Fruit fly (Drosophila melanogaster) whole organism, embryonic: ENCODE measurements around the gene CG10252.

Experiments
- Awh ChIP-seq: fragments of 200-800 bp; sonication (Bioruptor generic); IDR thresholded peaks from 2 replicates; pipeline ENCODE4, ENCODE4 v1.3.6; 2022; ENCODE audit warnings: missing biosample characterization, missing genetic modification characterization
- Bgb ChIP-seq: fragments of 200-800 bp; sonication (Bioruptor generic); IDR thresholded peaks from 2 replicates; pipeline ENCODE4 v1.3.6; 2022; ENCODE audit warnings: missing biosample characterization, missing genetic modification characterization; ENCODE audit not compliant: partially characterized antibody
- CG12236 ChIP-seq: fragments of 200-800 bp; sonication (Bioruptor generic); optimal IDR thresholded peaks from 2 replicates; lab custom pipeline; 2016; ENCODE audit warnings: missing biosample characterization, missing genetic modification characterization
- CG12659 ChIP-seq: fragments of 200-800 bp; sonication (Bioruptor generic); optimal IDR thresholded peaks from 3 replicates; lab custom pipeline; 2017; ENCODE audit warnings: mild to moderate bottlenecking, missing biosample characterization, missing genetic modification reagents, missing genetic modification characterization
- CG12744 ChIP-seq: fragments of 200-800 bp; sonication (Bioruptor generic); optimal IDR thresholded peaks from 2 replicates; lab custom pipeline; 2016; ENCODE audit warnings: missing biosample characterization, missing genetic modification characterization
- CG12942 ChIP-seq: fragments of 200-800 bp; sonication (Bioruptor generic); optimal IDR thresholded peaks from 3 replicates; lab custom pipeline; 2016; ENCODE audit warnings: missing biosample characterization, missing genetic modification characterization
- CG14667 ChIP-seq: fragments of 200-800 bp; sonication (Bioruptor generic); IDR thresholded peaks from 2 replicates; pipeline ENCODE4 v1.3.6; 2022; ENCODE audit warnings: missing biosample characterization, missing genetic modification characterization
- CG15011 ChIP-seq: fragments of 200-800 bp; sonication (Bioruptor generic); optimal IDR thresholded peaks from 3 replicates; lab custom pipeline; 2018; ENCODE audit warnings: missing biosample characterization, mild to moderate bottlenecking, missing genetic modification characterization
- CG1529 ChIP-seq: fragments of 200-800 bp; sonication (Bioruptor generic); optimal IDR thresholded peaks from 3 replicates; lab custom pipeline; 2018; ENCODE audit warnings: missing biosample characterization, missing genetic modification characterization
- CG1602 ChIP-seq: fragments of 200-800 bp; sonication (Bioruptor generic); optimal IDR thresholded peaks from 3 replicates; lab custom pipeline; 2016; ENCODE audit warnings: missing biosample characterization, missing genetic modification characterization
- CG1603 ChIP-seq: fragments of 200-800 bp; sonication (Bioruptor generic); optimal IDR thresholded peaks from 2 replicates; lab custom pipeline; 2019; ENCODE audit warnings: missing biosample characterization, mild to moderate bottlenecking, missing genetic modification characterization, moderate library complexity
- CG17802 ChIP-seq: fragments of 200-800 bp; sonication (Bioruptor generic); optimal IDR thresholded peaks from 2 replicates; lab custom pipeline; 2018; ENCODE audit warnings: missing biosample characterization, mild to moderate bottlenecking, missing genetic modification characterization, moderate library complexity
- CG2116 ChIP-seq: fragments of 200-800 bp; sonication (Bioruptor generic); optimal IDR thresholded peaks from 3 replicates; lab custom pipeline; 2018; ENCODE audit warnings: missing biosample characterization, mild to moderate bottlenecking, missing genetic modification characterization
- CG2712 ChIP-seq: fragments of 200-800 bp; optimal IDR thresholded peaks from 3 replicates; lab custom pipeline; 2019; ENCODE audit warnings: missing biosample characterization, mild to moderate bottlenecking, missing genetic modification characterization, moderate library complexity
- CG3838 ChIP-seq: fragments of 200-800 bp; sonication (Bioruptor generic); optimal IDR thresholded peaks from 3 replicates; lab custom pipeline; 2016; ENCODE audit warnings: missing biosample characterization, missing genetic modification characterization
- CG6689 ChIP-seq: fragments of 200-800 bp; sonication (Bioruptor generic); IDR thresholded peaks from 2 replicates; pipeline ENCODE4 v1.3.6; 2022; ENCODE audit warnings: missing biosample characterization, missing genetic modification characterization
- CG6765 ChIP-seq: fragments of 200-800 bp; sonication (Bioruptor generic); optimal IDR thresholded peaks from 3 replicates; lab custom pipeline; 2017; ENCODE audit warnings: missing biosample characterization, mild to moderate bottlenecking, missing genetic modification characterization
- CG7372 ChIP-seq: fragments of 200-800 bp; sonication (Bioruptor generic); IDR thresholded peaks from 2 replicates; pipeline ENCODE4 v1.3.6; 2022; ENCODE audit warnings: missing biosample characterization, missing genetic modification characterization
- CG7963 ChIP-seq: fragments of 200-800 bp; sonication (Bioruptor generic); IDR thresholded peaks from 3 replicates; pipeline ENCODE4 v1.3.6; 2022; ENCODE audit warnings: missing biosample characterization, missing genetic modification characterization; ENCODE audit not compliant: partially characterized antibody
- CG9932 ChIP-seq: fragments of 200-800 bp; sonication (Bioruptor generic); IDR thresholded peaks from 2 replicates; pipeline ENCODE4 v1.3.6; 2022; ENCODE audit warnings: missing biosample characterization, missing genetic modification characterization
- CHES-1-like ChIP-seq: fragments of 200-800 bp; sonication (Bioruptor generic); optimal IDR thresholded peaks from 2 replicates; lab custom pipeline; 2016; ENCODE audit warnings: missing biosample characterization, missing genetic modification characterization
- D19B ChIP-seq: fragments of 200-800 bp; sonication (Bioruptor generic); optimal IDR thresholded peaks from 2 replicates; lab custom pipeline; 2017; ENCODE audit warnings: missing biosample characterization, mild to moderate bottlenecking, missing genetic modification characterization
- Dfd ChIP-seq, 2 experiments: fragments of >200 bp; optimal IDR thresholded peaks; 2 replicates each; lab custom pipeline; 2017; ENCODE audit warnings: missing biosample characterization in 2 of 2, missing genetic modification characterization in 2 of 2
- Dip2 ChIP-seq: fragments of 200-800 bp; sonication (Bioruptor generic); IDR thresholded peaks from 2 replicates; pipeline ENCODE4 v1.3.6; 2022; ENCODE audit warnings: missing biosample characterization, missing genetic modification characterization
- Fer1 ChIP-seq: fragments of 200-800 bp; sonication (Bioruptor generic); optimal IDR thresholded peaks from 2 replicates; lab custom pipeline; 2017; ENCODE audit warnings: missing biosample characterization, mild to moderate bottlenecking, missing genetic modification characterization
- Gsc ChIP-seq: fragments of 200-800 bp; sonication (Bioruptor generic); IDR thresholded peaks from 2 replicates; pipeline ENCODE4 v1.3.6; 2022; ENCODE audit warnings: missing biosample characterization, missing genetic modification characterization
- HLH4C ChIP-seq: fragments of 200-800 bp; sonication (Bioruptor generic); IDR thresholded peaks from 3 replicates; pipeline ENCODE4 v1.3.6; 2022; ENCODE audit warnings: missing biosample characterization, missing genetic modification characterization; ENCODE audit not compliant: partially characterized antibody
- Hand ChIP-seq: fragments of 200-800 bp; sonication (Bioruptor generic); optimal IDR thresholded peaks from 2 replicates; lab custom pipeline; 2017; ENCODE audit warnings: mild to moderate bottlenecking, missing biosample characterization, missing genetic modification reagents, missing genetic modification characterization
- HmgZ ChIP-seq: fragments of 200-800 bp; sonication (Bioruptor generic); optimal IDR thresholded peaks from 2 replicates; lab custom pipeline; 2018; ENCODE audit warnings: missing biosample characterization, mild to moderate bottlenecking, missing genetic modification characterization
- Max ChIP-seq: fragments of 200-800 bp; sonication (Bioruptor generic); optimal IDR thresholded peaks from 2 replicates; lab custom pipeline; 2016; ENCODE audit warnings: missing biosample characterization, mild to moderate bottlenecking, missing genetic modification characterization
- NC2β ChIP-seq: fragments of 200-800 bp; sonication (Bioruptor generic); optimal IDR thresholded peaks from 2 replicates; lab custom pipeline; 2016; ENCODE audit warnings: missing biosample characterization, missing genetic modification characterization
- aop ChIP-seq: fragments of 200-800 bp; sonication (Bioruptor generic); IDR thresholded peaks from 2 replicates; pipeline ENCODE4 v1.3.6; 2022; ENCODE audit warnings: missing biosample characterization, missing genetic modification characterization
- ap ChIP-seq: fragments of 200-800 bp; sonication (Bioruptor generic); IDR thresholded peaks from 2 replicates; pipeline ENCODE4 v1.3.6; 2022; ENCODE audit warnings: missing biosample characterization, missing genetic modification characterization
- bbx ChIP-seq: fragments of 200-800 bp; sonication (Bioruptor generic); IDR thresholded peaks from 2 replicates; pipeline ENCODE4 v1.3.6; 2022; ENCODE audit warnings: missing biosample characterization, missing genetic modification characterization; ENCODE audit not compliant: partially characterized antibody
- chn ChIP-seq: fragments of 200-800 bp; sonication (Bioruptor generic); optimal IDR thresholded peaks from 2 replicates; lab custom pipeline; 2016; ENCODE audit warnings: missing biosample characterization, missing genetic modification characterization
- ci ChIP-seq: fragments of 200-800 bp; sonication (Bioruptor generic); IDR thresholded peaks from 3 replicates; pipeline ENCODE4 v1.3.6; 2022; ENCODE audit warnings: missing biosample characterization, missing genetic modification characterization
- dpn ChIP-seq, 2 experiments: fragments of 200-800 bp; sonication (Bioruptor generic); optimal IDR thresholded peaks; 3 replicates each; lab custom pipeline; 2016; ENCODE audit warnings: missing biosample characterization in 2 of 2, missing genetic modification characterization in 2 of 2
- ems ChIP-seq: fragments of 200-800 bp; sonication (Bioruptor generic); optimal IDR thresholded peaks from 3 replicates; lab custom pipeline; 2016; ENCODE audit warnings: missing biosample characterization, missing genetic modification characterization
- fd96Cb ChIP-seq: fragments of 200-800 bp; sonication (Bioruptor generic); optimal IDR thresholded peaks from 2 replicates; lab custom pipeline; 2018; ENCODE audit warnings: missing biosample characterization, mild to moderate bottlenecking, missing genetic modification characterization, moderate library complexity
- klu ChIP-seq: fragments of 200-800 bp; sonication (Bioruptor generic); IDR thresholded peaks from 2 replicates; pipeline ENCODE4 v1.3.6; 2022; ENCODE audit warnings: missing biosample characterization, missing genetic modification characterization
- nerfin-1 ChIP-seq: fragments of 200-800 bp; sonication (Bioruptor generic); optimal IDR thresholded peaks from 3 replicates; lab custom pipeline; 2019; ENCODE audit warnings: missing biosample characterization, mild to moderate bottlenecking, missing genetic modification characterization, moderate library complexity
- nom ChIP-seq: fragments of 200-800 bp; sonication (Bioruptor generic); optimal IDR thresholded peaks from 2 replicates; lab custom pipeline; 2017; ENCODE audit warnings: missing biosample characterization, missing genetic modification characterization, mild to moderate bottlenecking, moderate library complexity, missing genetic modification reagents
- pb ChIP-seq: fragments of 200-800 bp; sonication (Bioruptor generic); optimal IDR thresholded peaks from 3 replicates; lab custom pipeline; 2016; ENCODE audit warnings: missing biosample characterization, missing genetic modification characterization
- pfk ChIP-seq: fragments of 200-800 bp; sonication (Bioruptor generic); optimal IDR thresholded peaks from 2 replicates; lab custom pipeline; 2018; ENCODE audit warnings: missing biosample characterization, mild to moderate bottlenecking, missing genetic modification characterization, moderate library complexity
- repo ChIP-seq: fragments of 200-800 bp; sonication (Bioruptor generic); optimal IDR thresholded peaks from 2 replicates; lab custom pipeline; 2016; ENCODE audit warnings: missing biosample characterization, missing genetic modification characterization
- salm ChIP-seq: fragments of 200-800 bp; sonication (Bioruptor generic); optimal IDR thresholded peaks from 2 replicates; lab custom pipeline; 2018; ENCODE audit warnings: missing biosample characterization, mild to moderate bottlenecking, missing genetic modification characterization
- sima ChIP-seq: fragments of 200-800 bp; sonication (Bioruptor generic); optimal IDR thresholded peaks from 2 replicates; lab custom pipeline; 2016; ENCODE audit warnings: missing biosample characterization, missing genetic modification characterization
- slou ChIP-seq: fragments of 200-800 bp; sonication (Bioruptor generic); optimal IDR thresholded peaks from 3 replicates; lab custom pipeline; 2016; ENCODE audit warnings: missing biosample characterization, missing genetic modification characterization
- ssp ChIP-seq: fragments of 200-800 bp; sonication (Bioruptor generic); IDR thresholded peaks from 2 replicates; pipeline ENCODE4 v1.3.6; 2022; ENCODE audit warnings: missing biosample characterization, missing genetic modification characterization
- usp ChIP-seq: fragments of >200 bp; optimal IDR thresholded peaks from 2 replicates; lab custom pipeline; 2017; ENCODE audit warnings: missing biosample characterization, missing genetic modification characterization
- vnd ChIP-seq: fragments of 200-800 bp; sonication (Bioruptor generic); IDR thresholded peaks from 3 replicates; pipeline ENCODE4 v1.3.6; 2022; ENCODE audit warnings: missing biosample characterization, missing genetic modification characterization; ENCODE audit not compliant: partially characterized antibody
- wek ChIP-seq: fragments of 200-800 bp; sonication (Bioruptor generic); optimal IDR thresholded peaks from 3 replicates; lab custom pipeline; 2018; ENCODE audit warnings: missing biosample characterization, mild to moderate bottlenecking, missing genetic modification characterization, moderate library complexity

CG10252 gene

dm6 chr3R:23721936-23722335 is 25.9 kb upstream of the CG10252 start (continued):
- no peak for TF ChIP-seq CHES-1-like
- no peak for TF ChIP-seq wek (GFP tag; lab: Kevin White, UChicago)
- TF ChIP-seq usp (GFP tag; lab: Kevin White, UChicago), result no peak
- no peak for TF ChIP-seq fd96Cb (tag; lab: Kevin White, UChicago)
- peak; percentile 61 for TF ChIP-seq CG12659 (GFP tag; lab: Kevin White, UChicago)
- no peak for TF ChIP-seq NC2β (GFP tag; lab: Kevin White, UChicago)
- no peak for TF ChIP-seq nerfin-1 (tag; lab: Kevin White, UChicago)
- TF ChIP-seq Hand, result no peak
- TF ChIP-seq CG6689 (GFP tag; lab: Robert Waterston, UW), result no peak
- TF ChIP-seq chn (GFP tag; lab: Kevin White, UChicago), result no peak
- TF ChIP-seq ap, result no peak
- peak; percentile 98 for TF ChIP-seq Dip2 (GFP tag; lab: Robert Waterston, UW)
- TF ChIP-seq salm, result peak; percentile 67
- TF ChIP-seq CG9932, result peak; percentile 50
- no peak for TF ChIP-seq Max (GFP tag; lab: Kevin White, UChicago)
- peak in 1 of 2 experiments; percentile 57 for TF ChIP-seq dpn (GFP tag; optimal IDR thresholded peaks at IDR 0.05; lab: Kevin White, UChicago)
- no peak for TF ChIP-seq CG12744 (GFP tag; lab: Kevin White, UChicago)
- TF ChIP-seq CG12942 (GFP tag; lab: Kevin White, UChicago), result no peak
- TF ChIP-seq CG2116 (GFP tag; lab: Kevin White, UChicago), result peak; percentile 24
- TF ChIP-seq Gsc (GFP tag; lab: Robert Waterston, UW), result no peak
- TF ChIP-seq CG15011 (GFP tag; lab: Kevin White, UChicago), result no peak
- TF ChIP-seq CG3838 (GFP tag; lab: Kevin White, UChicago), result no peak
- no peak for TF ChIP-seq nom (GFP tag; lab: Kevin White, UChicago)
- TF ChIP-seq pb (GFP tag; lab: Kevin White, UChicago), result no peak
- no peak for TF ChIP-seq repo (GFP tag; lab: Kevin White, UChicago)
- no peak for TF ChIP-seq klu (GFP tag; lab: Robert Waterston, UW)
- no peak for TF ChIP-seq D19B
- peak; percentile 53 for TF ChIP-seq CG2712
- no peak for TF ChIP-seq aop (GFP tag; lab: Robert Waterston, UW)
- TF ChIP-seq CG1602 (GFP tag; lab: Kevin White, UChicago), result peak; percentile 32
- TF ChIP-seq Bgb (GFP tag; lab: Robert Waterston, UW), result peak; percentile 42; the same call in 1 of the 2 replicates
- no peak for TF ChIP-seq CG14667
- TF ChIP-seq Awh (GFP tag; lab: Robert Waterston, UW), result no peak
- no peak for TF ChIP-seq bbx (GFP tag; lab: Robert Waterston, UW)
- TF ChIP-seq HmgZ (tag; lab: Kevin White, UChicago), result peak; percentile 84
- no peak for TF ChIP-seq ems (GFP tag; lab: Kevin White, UChicago)
- TF ChIP-seq vnd (GFP tag; lab: Robert Waterston, UW), result no peak
- TF ChIP-seq CG6765 (GFP tag; lab: Kevin White, UChicago), result no peak
- no peak for TF ChIP-seq Dfd (GFP tag; optimal IDR thresholded peaks at IDR 0.05; lab: Kevin White, UChicago)
- TF ChIP-seq CG12236 (GFP tag; lab: Kevin White, UChicago), result no peak
- TF ChIP-seq CG7963 (GFP tag; lab: Robert Waterston, UW), result no peak
- TF ChIP-seq ssp (GFP tag; lab: Robert Waterston, UW), result no peak
- TF ChIP-seq CG7372 (GFP tag; lab: Robert Waterston, UW), result peak; percentile 13; the same call in 1 of the 2 replicates
- TF ChIP-seq sima (GFP tag; lab: Kevin White, UChicago), result no peak
- TF ChIP-seq pfk (GFP tag; lab: Kevin White, UChicago), result no peak
- peak; percentile 47 for TF ChIP-seq CG1603 (tag; lab: Kevin White, UChicago)
- no peak for TF ChIP-seq slou (GFP tag; lab: Kevin White, UChicago)
- TF ChIP-seq CG17802 (tag; lab: Kevin White, UChicago), result no peak
- TF ChIP-seq ci, result 0 out of 3 replicates have a peak, but pooled peaks have one; percentile 26
- TF ChIP-seq CG1529 (GFP tag; lab: Kevin White, UChicago), result no peak
- no peak for TF ChIP-seq Fer1 (GFP tag; lab: Kevin White, UChicago)
- TF ChIP-seq HLH4C (GFP tag; lab: Robert Waterston, UW), result no peak
